Fruit fly (Drosophila melanogaster) whole organism, embryonic: ENCODE data around the gene CG14277.
A peak's percentile ranks its signal among the peaks of the same experiment; 100 is the strongest.

Experiments used
- Blimp-1 ChIP-seq: fragments of 200-800 bp; sonication (Bioruptor generic); optimal IDR thresholded peaks from 3 replicates; lab custom pipeline; 2018; ENCODE audit warnings: missing biosample characterization, missing genetic modification characterization, mild to moderate bottlenecking, moderate library complexity, missing genetic modification reagents
- CG10654 ChIP-seq: fragments of 200-800 bp; sonication (Bioruptor generic); optimal IDR thresholded peaks from 2 replicates; lab custom pipeline; 2016; ENCODE audit warnings: missing biosample characterization, missing genetic modification characterization
- CG32772 ChIP-seq: fragments of 200-800 bp; sonication (Bioruptor generic); IDR thresholded peaks from 2 replicates; pipeline ENCODE4 v1.3.6; 2022; ENCODE audit warnings: missing biosample characterization, missing genetic modification characterization
- CG6813 ChIP-seq: fragments of 200-800 bp; sonication (Bioruptor generic); optimal IDR thresholded peaks from 2 replicates; lab custom pipeline; 2017; ENCODE audit warnings: missing biosample characterization, missing genetic modification characterization, mild to moderate bottlenecking, moderate library complexity, missing genetic modification reagents
- CG6854 ChIP-seq: fragments of 200-800 bp; sonication (Bioruptor generic); optimal IDR thresholded peaks from 3 replicates; lab custom pipeline; 2017; ENCODE audit warnings: missing biosample characterization, mild to moderate bottlenecking, missing genetic modification characterization
- CG9817 ChIP-seq: fragments of 200-800 bp; sonication (Bioruptor generic); optimal IDR thresholded peaks from 2 replicates; lab custom pipeline; 2018; ENCODE audit warnings: missing biosample characterization, mild to moderate bottlenecking, missing genetic modification characterization, moderate library complexity
- CTCF ChIP-seq: fragments of 200-800 bp; sonication (Bioruptor generic); optimal IDR thresholded peaks from 2 replicates; lab custom pipeline; 2017; ENCODE audit warnings: missing biosample characterization, mild to moderate bottlenecking, missing genetic modification characterization, moderate library complexity
- Dfd ChIP-seq, 2 experiments: fragments of >200 bp; optimal IDR thresholded peaks; 2 replicates each; lab custom pipeline; 2017; ENCODE audit warnings: missing biosample characterization in 2 of 2, missing genetic modification characterization in 2 of 2
- abd-A ChIP-seq: fragments of 200-800 bp; sonication (Bioruptor generic); optimal IDR thresholded peaks from 3 replicates; lab custom pipeline; 2019; ENCODE audit warnings: missing biosample characterization, mild to moderate bottlenecking, missing genetic modification characterization, moderate library complexity
- crp ChIP-seq, 2 experiments: fragments of 200-800 bp; sonication (Bioruptor generic); optimal IDR thresholded peaks; 2 replicates in 1 of 2; 3 replicates in 1 of 2; lab custom pipeline; 2017; ENCODE audit warnings: missing biosample characterization in 2 of 2, missing genetic modification characterization in 2 of 2, mild to moderate bottlenecking in 1 of 2, moderate library complexity in 1 of 2
- hb ChIP-seq: fragments of 200-800 bp; sonication (Bioruptor generic); IDR thresholded peaks from 3 replicates; pipeline ENCODE4 v1.3.6; 2022; ENCODE audit warnings: missing biosample characterization, missing genetic modification characterization; ENCODE audit not compliant: partially characterized antibody
- onecut ChIP-seq: fragments of 200-800 bp; sonication (Bioruptor generic); IDR thresholded peaks from 2 replicates; pipeline ENCODE4 v1.3.6; 2022; ENCODE audit warnings: missing biosample characterization, missing genetic modification characterization
- org-1 ChIP-seq: fragments of 200-800 bp; sonication (Bioruptor generic); optimal IDR thresholded peaks from 2 replicates; lab custom pipeline; 2017; ENCODE audit warnings: missing biosample characterization, missing genetic modification characterization
- shn ChIP-seq: fragments of 200-800 bp; sonication (Bioruptor generic); optimal IDR thresholded peaks from 3 replicates; lab custom pipeline; 2016; ENCODE audit warnings: missing biosample characterization, missing genetic modification characterization

- TF ChIP-seq crp (GFP tag; optimal IDR thresholded peaks at IDR 0.05; lab: Kevin White, UChicago) (peak in 1 of 2 experiments; percentile 60), CG6813 (GFP tag; lab: Kevin White, UChicago) (no peak), CG6854 (no peak), CG10654 (GFP tag; lab: Kevin White, UChicago) (peak; percentile 6), onecut (GFP tag; lab: Robert Waterston, UW) (peak; percentile 88), hb (GFP tag; lab: Robert Waterston, UW) (peak; percentile 27; the same call in 1 of the 3 replicates), org-1 (GFP tag; lab: Kevin White, UChicago) (no peak), CTCF (GFP tag; lab: Kevin White, UChicago) (no peak), Blimp-1 (GFP tag; lab: Kevin White, UChicago) (peak; percentile 30), shn (no peak), abd-A (tag; lab: Kevin White, UChicago) (no peak), CG32772 (GFP tag; lab: Robert Waterston, UW) (no peak), CG9817 (tag; lab: Kevin White, UChicago) (peak; percentile 48), Dfd (GFP tag; optimal IDR thresholded peaks at IDR 0.05; lab: Kevin White, UChicago) (no peak)
Measured at dm6 chr2L:8211070-8211469, 31.2 kb upstream of the CG14277 start, which contains the start of gene Ssb-c31a.
